Fruit fly (Drosophila melanogaster): ENCODE measurements around the gene Polr2I.

DNA sequence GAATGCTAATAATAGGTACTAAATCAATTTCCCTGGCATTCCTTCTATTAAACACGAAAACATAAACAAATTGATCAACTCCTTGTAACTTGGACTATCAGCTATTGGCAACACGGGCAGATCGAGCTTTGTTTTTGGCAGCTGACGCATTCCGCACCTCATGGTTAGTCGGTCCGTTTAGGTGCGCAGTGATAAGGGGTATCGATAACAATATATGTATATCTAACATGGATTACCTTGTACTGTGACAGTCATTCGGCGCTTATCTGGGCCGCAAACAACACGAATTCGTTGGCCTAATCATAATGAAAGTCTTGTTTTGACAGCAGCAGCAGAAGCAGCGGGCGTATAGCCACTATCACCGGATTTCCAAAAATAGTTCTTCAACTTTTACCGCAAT lies 20.9 kb upstream of the Polr2I start:
- peak; percentile 46 for TF ChIP-seq kay (GFP tag; ENCODE audit: borderline replicate concordance)
- no peak for TF ChIP-seq cnc (optimal IDR thresholded peaks at IDR 0.05)
- TF ChIP-seq CG33017 (tag; optimal IDR thresholded peaks at IDR 0.05), result no peak
- no peak for TF ChIP-seq pad (GFP tag; optimal IDR thresholded peaks at IDR 0.05)
- no peak for TF ChIP-seq Crg-1 (GFP tag; optimal IDR thresholded peaks at IDR 0.05)
- no peak for TF ChIP-seq bab1 (GFP tag; optimal IDR thresholded peaks at IDR 0.05)
- TF ChIP-seq CG12768 (GFP tag; optimal IDR thresholded peaks at IDR 0.05), result no peak
- no peak for TF ChIP-seq CG1620 (GFP tag; optimal IDR thresholded peaks at IDR 0.05)
- no peak for TF ChIP-seq tj (GFP tag; optimal IDR thresholded peaks at IDR 0.05)
- no peak for TF ChIP-seq Clk (GFP tag; optimal IDR thresholded peaks at IDR 0.05)
- no peak for TF ChIP-seq toe (GFP tag; optimal IDR thresholded peaks at IDR 0.05)
- no peak for TF ChIP-seq CG7101 (tag; optimal IDR thresholded peaks at IDR 0.05)
- no peak for TF ChIP-seq ovo (GFP tag; optimal IDR thresholded peaks at IDR 0.05)
- no peak for TF ChIP-seq cic (GFP tag; optimal IDR thresholded peaks at IDR 0.05)

Measured in whole organism, adult.